Worm (Caenorhabditis elegans): ENCODE measurements around the gene C02B10.4.

The C02B10.4 gene

ce11 chrIV:5086243-5086960 is 5.0 kb upstream of the C02B10.4 start (continued):
- TF ChIP-seq Y56A3A.18 (GFP tag; IDR thresholded peaks at IDR 0.05) (peak; percentile 16; the same call in 1 of the 2 replicates), sea-2 (GFP tag; IDR thresholded peaks at IDR 0.05) (no peak), fkh-3 (tag; optimal IDR thresholded peaks at IDR 0.05) (no peak), ztf-28 (GFP tag; IDR thresholded peaks at IDR 0.05) (no peak), aptf-3 (GFP tag; IDR thresholded peaks at IDR 0.05) (0 out of 2 replicates have a peak, but pooled peaks have one; percentile 15), madf-6 (GFP tag; IDR thresholded peaks at IDR 0.05) (no peak)

ce11 chrIV:5086961-5087326 is 4.4 kb upstream of the C02B10.4 start:
- TF ChIP-seq snpc-4 (GFP tag; optimal IDR thresholded peaks at IDR 0.05), result no peak
- peak in 1 of 4 experiments; percentile 9 for TF ChIP-seq snpc-4 (tag; optimal IDR thresholded peaks at IDR 0.05)
- peak; percentile 59; the same call in 1 of the 2 replicates for TF ChIP-seq B0336.3 (GFP tag; IDR thresholded peaks at IDR 0.05)
- TF ChIP-seq cebp-2 (GFP tag; IDR thresholded peaks at IDR 0.05), result 0 out of 2 replicates have a peak, but pooled peaks have one; percentile 28
- TF ChIP-seq ekl-4 (GFP tag; IDR thresholded peaks at IDR 0.05), result 0 out of 2 replicates have a peak, but pooled peaks have one; percentile 7
- TF ChIP-seq nfyb-1 (GFP tag; IDR thresholded peaks at IDR 0.05), result 0 out of 2 replicates have a peak, but pooled peaks have one; percentile 30
- TF ChIP-seq madf-3 (GFP tag; IDR thresholded peaks at IDR 0.05), result 0 out of 2 replicates have a peak, but pooled peaks have one; percentile 53
- 0 out of 2 replicates have a peak, but pooled peaks have one; percentile 8 for TF ChIP-seq C06A6.2 (GFP tag; conservative IDR thresholded peaks at IDR 0.05)
- TF ChIP-seq repo-1 (tag; optimal IDR thresholded peaks at IDR 0.05), result no peak
- TF ChIP-seq ceh-100 (GFP tag; IDR thresholded peaks at IDR 0.05), result 0 out of 2 replicates have a peak, but pooled peaks have one; percentile 12
- peak; percentile 18 for TF ChIP-seq Y53G8AR.9 (GFP tag; conservative IDR thresholded peaks at IDR 0.05)
- TF ChIP-seq nhr-120 (GFP tag; IDR thresholded peaks at IDR 0.05), result no peak
- no peak for TF ChIP-seq madf-10 (tag; optimal IDR thresholded peaks at IDR 0.05)
- no peak for TF ChIP-seq pha-4 (tag; optimal IDR thresholded peaks at IDR 0.05)
- TF ChIP-seq F37B4.10 (GFP tag; IDR thresholded peaks at IDR 0.05), result 0 out of 2 replicates have a peak, but pooled peaks have one; percentile 35
- TF ChIP-seq ZK185.1 (tag; optimal IDR thresholded peaks at IDR 0.05; ENCODE audit: poor library complexity, severe bottlenecking), result peak; percentile 70
- TF ChIP-seq egl-18 (GFP tag; IDR thresholded peaks at IDR 0.05), result 0 out of 2 replicates have a peak, but pooled peaks have one; percentile 40
- no peak for TF ChIP-seq nfya-1 (tag; optimal IDR thresholded peaks at IDR 0.05; ENCODE audit: borderline replicate concordance, insufficient read depth)
- 0 out of 2 replicates have a peak, but pooled peaks have one; percentile 24 for TF ChIP-seq mcd-1 (GFP tag; IDR thresholded peaks at IDR 0.05)
- peak; percentile 56 for TF ChIP-seq F52B5.7 (tag; optimal IDR thresholded peaks at IDR 0.05)
- TF ChIP-seq ets-4 (GFP tag; optimal IDR thresholded peaks at IDR 0.05), result peak; percentile 6
- 0 out of 2 replicates have a peak, but pooled peaks have one; percentile 15 for TF ChIP-seq lin-26 (GFP tag; IDR thresholded peaks at IDR 0.05)
- peak; percentile 41 for TF ChIP-seq atf-7 (tag; optimal IDR thresholded peaks at IDR 0.05)
- peak; percentile 58 for TF ChIP-seq fkh-3 (tag; optimal IDR thresholded peaks at IDR 0.05)

- TF ChIP-seq ztf-3 (GFP tag; optimal IDR thresholded peaks at IDR 0.05), result no peak
- TF ChIP-seq F57C9.4 (tag; optimal IDR thresholded peaks at IDR 0.05), result no peak
- no peak for TF ChIP-seq hsf-1 (GFP tag; IDR thresholded peaks at IDR 0.05)
- no peak for TF ChIP-seq Y53G8AR.9 (GFP tag; conservative IDR thresholded peaks at IDR 0.05)
- TF ChIP-seq cebp-1 (GFP tag; IDR thresholded peaks at IDR 0.05), result no peak
- peak; percentile 44 for TF ChIP-seq cebp-1 (tag; optimal IDR thresholded peaks at IDR 0.05)
- no peak for TF ChIP-seq K12H6.12 (tag; optimal IDR thresholded peaks at IDR 0.05)
- no peak for TF ChIP-seq F23B12.7 (tag; optimal IDR thresholded peaks at IDR 0.05; ENCODE audit: insufficient read depth)
- TF ChIP-seq ceh-79 (tag; optimal IDR thresholded peaks at IDR 0.05), result no peak
- TF ChIP-seq lag-1 (GFP tag; IDR thresholded peaks at IDR 0.05), result no peak
- TF ChIP-seq K11D2.4 (GFP tag; IDR thresholded peaks at IDR 0.05), result no peak
- no peak for TF ChIP-seq nfya-1 (tag; optimal IDR thresholded peaks at IDR 0.05; ENCODE audit: borderline replicate concordance, insufficient read depth)
- TF ChIP-seq Y67H2A.10 (GFP tag; conservative IDR thresholded peaks at IDR 0.05), result no peak
- TF ChIP-seq F49E8.2 (tag; optimal IDR thresholded peaks at IDR 0.05; ENCODE audit: insufficient read depth), result no peak
- 0 out of 2 replicates have a peak, but pooled peaks have one; percentile 22 for TF ChIP-seq mcd-1 (GFP tag; IDR thresholded peaks at IDR 0.05)
- TF ChIP-seq nhr-80 (tag; optimal IDR thresholded peaks at IDR 0.05), result peak; percentile 85
- no peak for TF ChIP-seq mxl-1 (tag; optimal IDR thresholded peaks at IDR 0.05)
- TF ChIP-seq nfya-2 (GFP tag; IDR thresholded peaks at IDR 0.05), result no peak
- TF ChIP-seq ets-4 (GFP tag; optimal IDR thresholded peaks at IDR 0.05), result no peak
- no peak for TF ChIP-seq athp-1 (tag; optimal IDR thresholded peaks at IDR 0.05)
Measured at ce11 chrIV:5088814-5089322, 2.5 kb upstream of the C02B10.4 start, which contains the start of gene ivd-1. Gene ivd-1 (minus strand): TSS chrIV:5088864.

Measured in whole organism, young adult.